Fruit fly (Drosophila melanogaster) whole organism, embryonic: Measurements from ENCODE around the gene CG32686.
A peak's percentile ranks its signal among the peaks of the same experiment; 100 is the strongest.

Experiments
- Adf1 ChIP-seq: fragments of 200-800 bp; sonication (Bioruptor generic); IDR thresholded peaks from 2 replicates; pipeline ENCODE4 v1.3.6; 2022; ENCODE audit warnings: missing biosample characterization, missing genetic modification characterization
- Atf-2 ChIP-seq: fragments of 200-800 bp; sonication (Bioruptor generic); optimal IDR thresholded peaks from 2 replicates; lab custom pipeline; 2016; ENCODE audit warnings: missing biosample characterization, missing genetic modification characterization
- CG10147 ChIP-seq: fragments of 200-800 bp; sonication (Bioruptor generic); optimal IDR thresholded peaks from 2 replicates; lab custom pipeline; 2019; ENCODE audit warnings: missing biosample characterization, mild to moderate bottlenecking, missing genetic modification characterization, moderate library complexity
- CG10366 ChIP-seq: fragments of 200-800 bp; sonication (Bioruptor generic); IDR thresholded peaks from 2 replicates; pipeline ENCODE4 v1.3.6; 2022; ENCODE audit warnings: missing biosample characterization, missing genetic modification characterization
- CG10979 ChIP-seq: fragments of 200-800 bp; sonication (Bioruptor generic); optimal IDR thresholded peaks from 2 replicates; lab custom pipeline; 2018; ENCODE audit warnings: missing biosample characterization, mild to moderate bottlenecking, missing genetic modification characterization, moderate library complexity
- CG12236 ChIP-seq: fragments of 200-800 bp; sonication (Bioruptor generic); optimal IDR thresholded peaks from 2 replicates; lab custom pipeline; 2016; ENCODE audit warnings: missing biosample characterization, missing genetic modification characterization
- CG12942 ChIP-seq: fragments of 200-800 bp; sonication (Bioruptor generic); optimal IDR thresholded peaks from 3 replicates; lab custom pipeline; 2016; ENCODE audit warnings: missing biosample characterization, missing genetic modification characterization
- CG13624 ChIP-seq: fragments of 200-800 bp; sonication (Bioruptor generic); optimal IDR thresholded peaks from 2 replicates; lab custom pipeline; 2016; ENCODE audit warnings: missing biosample characterization, missing genetic modification characterization
- CG13894 ChIP-seq: fragments of 200-800 bp; sonication (Bioruptor generic); optimal IDR thresholded peaks from 3 replicates; lab custom pipeline; 2018; ENCODE audit warnings: missing biosample characterization, mild to moderate bottlenecking, missing genetic modification characterization, moderate library complexity
- CG14965 ChIP-seq: fragments of 200-800 bp; sonication (Bioruptor generic); optimal IDR thresholded peaks from 2 replicates; lab custom pipeline; 2016; ENCODE audit warnings: missing biosample characterization, missing genetic modification characterization, borderline replicate concordance
- CG17328 ChIP-seq: fragments of 200-800 bp; sonication (Bioruptor generic); IDR thresholded peaks from 2 replicates; pipeline ENCODE4 v1.3.6; 2022; ENCODE audit warnings: missing biosample characterization, missing genetic modification characterization
- CG17385 ChIP-seq: fragments of 200-800 bp; sonication (Bioruptor generic); optimal IDR thresholded peaks from 3 replicates; lab custom pipeline; 2018; ENCODE audit warnings: missing biosample characterization, mild to moderate bottlenecking, missing genetic modification characterization
- CG3163 ChIP-seq: fragments of 200-800 bp; sonication (Bioruptor generic); optimal IDR thresholded peaks from 3 replicates; lab custom pipeline; 2016; ENCODE audit warnings: missing biosample characterization, missing genetic modification characterization
- CG32767 ChIP-seq: fragments of 200-800 bp; sonication (Bioruptor generic); IDR thresholded peaks from 2 replicates; pipeline ENCODE4 v1.3.6; 2022; ENCODE audit warnings: missing biosample characterization, missing genetic modification characterization
- CG8089 ChIP-seq: fragments of 200-800 bp; sonication (Bioruptor generic); optimal IDR thresholded peaks from 3 replicates; lab custom pipeline; 2016; ENCODE audit warnings: missing biosample characterization, missing genetic modification characterization
- CG8359 ChIP-seq: fragments of 200-800 bp; sonication (Bioruptor generic); optimal IDR thresholded peaks from 2 replicates; lab custom pipeline; 2017; ENCODE audit warnings: missing biosample characterization, mild to moderate bottlenecking, missing genetic modification characterization, borderline replicate concordance
- CG9727 ChIP-seq: fragments of 200-800 bp; sonication (Bioruptor generic); optimal IDR thresholded peaks from 3 replicates; lab custom pipeline; 2017; ENCODE audit warnings: missing biosample characterization, mild to moderate bottlenecking, missing genetic modification characterization
- CG9876 ChIP-seq: fragments of 200-800 bp; sonication (Bioruptor generic); optimal IDR thresholded peaks from 2 replicates; lab custom pipeline; 2016; ENCODE audit warnings: missing biosample characterization, missing genetic modification characterization
- Chrac-16 ChIP-seq: fragments of 200-800 bp; sonication (Bioruptor generic); optimal IDR thresholded peaks from 3 replicates; lab custom pipeline; 2016; ENCODE audit warnings: missing biosample characterization, missing genetic modification characterization
- Dbx ChIP-seq: fragments of 200-800 bp; sonication (Bioruptor generic); IDR thresholded peaks from 3 replicates; pipeline ENCODE4 v1.3.6; 2022; ENCODE audit warnings: missing biosample characterization, missing genetic modification characterization
- Dp ChIP-seq: fragments of 200-800 bp; sonication (Bioruptor generic); optimal IDR thresholded peaks from 2 replicates; lab custom pipeline; 2018; ENCODE audit warnings: missing biosample characterization, mild to moderate bottlenecking, missing genetic modification characterization, moderate library complexity
- GATAe ChIP-seq: fragments of 200-800 bp; sonication (Bioruptor generic); conservative IDR thresholded peaks from 2 replicates; pipeline ENCODE4 v1.3.6; 2022; ENCODE audit warnings: missing biosample characterization, missing genetic modification characterization
- Hr78 ChIP-seq, 2 experiments: fragments of 200-800 bp in 1 of 2; fragments of >200 bp in 1 of 2; sonication (Bioruptor generic) in 1 of 2; optimal IDR thresholded peaks; 2 replicates each; lab custom pipeline; 2017 to 2019; ENCODE audit warnings: missing biosample characterization in 2 of 2, missing genetic modification characterization in 2 of 2, mild to moderate bottlenecking in 1 of 2, moderate library complexity in 1 of 2
- Lpt ChIP-seq: fragments of >200 bp; optimal IDR thresholded peaks from 2 replicates; lab custom pipeline; 2018; ENCODE audit warnings: missing biosample characterization, missing genetic modification characterization
- Ravus ChIP-seq: fragments of 200-800 bp; sonication (Bioruptor generic); IDR thresholded peaks from 2 replicates; pipeline ENCODE4 v1.3.6; 2022; ENCODE audit warnings: missing biosample characterization, missing genetic modification characterization
- Stat92E ChIP-seq, 3 experiments: fragments of >200 bp in 2 of 3; fragments of 200-800 bp in 1 of 3; sonication (Bioruptor generic) in 1 of 3; optimal IDR thresholded peaks; 2 replicates each; lab custom pipeline; 2017 to 2019; ENCODE audit warnings: missing biosample characterization in 3 of 3, missing genetic modification characterization in 3 of 3, mild to moderate bottlenecking in 1 of 3, moderate library complexity in 1 of 3
- TFAM ChIP-seq: fragments of 200-800 bp; sonication (Bioruptor generic); optimal IDR thresholded peaks from 2 replicates; lab custom pipeline; 2017; ENCODE audit warnings: missing biosample characterization, missing genetic modification characterization, inconsistent platforms
- Taf1 ChIP-seq: fragments of 200-800 bp; sonication (Bioruptor generic); IDR thresholded peaks from 2 replicates; pipeline ENCODE4 v1.3.6; 2022; ENCODE audit warnings: missing biosample characterization, missing genetic modification characterization
- YL-1 ChIP-seq: fragments of 200-800 bp; sonication (Bioruptor generic); optimal IDR thresholded peaks from 3 replicates; lab custom pipeline; 2017; ENCODE audit warnings: missing biosample characterization, mild to moderate bottlenecking, missing genetic modification characterization
- amos ChIP-seq: fragments of 200-800 bp; sonication (Bioruptor generic); IDR thresholded peaks from 2 replicates; pipeline ENCODE4 v1.3.6; 2022; ENCODE audit warnings: missing biosample characterization, missing genetic modification characterization; ENCODE audit not compliant: partially characterized antibody
- caup ChIP-seq: fragments of 200-800 bp; sonication (Bioruptor generic); optimal IDR thresholded peaks from 3 replicates; lab custom pipeline; 2017; ENCODE audit warnings: missing biosample characterization, mild to moderate bottlenecking, missing genetic modification characterization, moderate library complexity; ENCODE audit not compliant: severe bottlenecking
- chinmo ChIP-seq: fragments of 200-800 bp; sonication (Bioruptor generic); IDR thresholded peaks from 4 replicates; pipeline ENCODE4 v1.3.6; 2022; ENCODE audit warnings: missing biosample characterization, missing genetic modification characterization; ENCODE audit not compliant: partially characterized antibody
- cwo ChIP-seq: fragments of 200-800 bp; sonication (Bioruptor generic); optimal IDR thresholded peaks from 3 replicates; lab custom pipeline; 2017; ENCODE audit warnings: missing biosample characterization, missing genetic modification characterization, mild to moderate bottlenecking, moderate library complexity, missing genetic modification reagents
- exex ChIP-seq: fragments of 200-800 bp; sonication (Bioruptor generic); optimal IDR thresholded peaks from 4 replicates; lab custom pipeline; 2018; ENCODE audit warnings: missing biosample characterization, mild to moderate bottlenecking, missing genetic modification characterization, moderate library complexity
- jumu ChIP-seq: fragments of 200-800 bp; sonication (Bioruptor generic); optimal IDR thresholded peaks from 3 replicates; lab custom pipeline; 2016; ENCODE audit warnings: missing biosample characterization, missing genetic modification characterization
- kni ChIP-seq: fragments of 200-800 bp; sonication (Bioruptor generic); optimal IDR thresholded peaks from 3 replicates; lab custom pipeline; 2017; ENCODE audit warnings: mild to moderate bottlenecking, missing biosample characterization, missing genetic modification reagents, missing genetic modification characterization
- lilli ChIP-seq: fragments of 200-800 bp; sonication (Bioruptor generic); optimal IDR thresholded peaks from 3 replicates; lab custom pipeline; 2016; ENCODE audit warnings: missing biosample characterization, missing genetic modification characterization
- nmo ChIP-seq: fragments of 200-800 bp; sonication (Bioruptor generic); optimal IDR thresholded peaks from 2 replicates; lab custom pipeline; 2018; ENCODE audit warnings: missing biosample characterization, mild to moderate bottlenecking, missing genetic modification characterization, moderate library complexity
- onecut ChIP-seq: fragments of 200-800 bp; sonication (Bioruptor generic); IDR thresholded peaks from 2 replicates; pipeline ENCODE4 v1.3.6; 2022; ENCODE audit warnings: missing biosample characterization, missing genetic modification characterization
- otp ChIP-seq: fragments of 200-800 bp; sonication (Bioruptor generic); IDR thresholded peaks from 3 replicates; pipeline ENCODE4, ENCODE4 v1.3.6; 2022; ENCODE audit warnings: missing biosample characterization, missing genetic modification characterization
- peb ChIP-seq: fragments of 200-800 bp; sonication (Bioruptor generic); IDR thresholded peaks from 2 replicates; pipeline ENCODE4 v1.3.6; 2022; ENCODE audit warnings: missing biosample characterization, missing genetic modification characterization
- slbo ChIP-seq: fragments of 200-800 bp; sonication (Bioruptor generic); IDR thresholded peaks from 2 replicates; pipeline ENCODE4 v1.3.6; 2022; ENCODE audit warnings: missing biosample characterization, missing genetic modification characterization
- ssp ChIP-seq: fragments of 200-800 bp; sonication (Bioruptor generic); IDR thresholded peaks from 2 replicates; pipeline ENCODE4 v1.3.6; 2022; ENCODE audit warnings: missing biosample characterization, missing genetic modification characterization
- tll ChIP-seq, 2 experiments: fragments of 200-800 bp in 1 of 2; fragments of >200 bp in 1 of 2; sonication (Bioruptor generic) in 1 of 2; optimal IDR thresholded peaks; 2 replicates each; lab custom pipeline; 2017 to 2019; ENCODE audit warnings: missing biosample characterization in 2 of 2, missing genetic modification characterization in 2 of 2, mild to moderate bottlenecking in 1 of 2, moderate library complexity in 1 of 2
- ttk ChIP-seq: fragments of 200-800 bp; sonication (Bioruptor generic); IDR thresholded peaks from 2 replicates; pipeline ENCODE4 v2.1.2; 2022; ENCODE audit warnings: missing biosample characterization, missing genetic modification characterization
- vfl ChIP-seq: fragments of 200-800 bp; sonication (Bioruptor generic); optimal IDR thresholded peaks from 2 replicates; lab custom pipeline; 2016; ENCODE audit warnings: missing biosample characterization, missing genetic modification characterization
- vnd ChIP-seq: fragments of 200-800 bp; sonication (Bioruptor generic); IDR thresholded peaks from 3 replicates; pipeline ENCODE4 v1.3.6; 2022; ENCODE audit warnings: missing biosample characterization, missing genetic modification characterization; ENCODE audit not compliant: partially characterized antibody
- vvl ChIP-seq: fragments of 200-800 bp; sonication (Bioruptor generic); IDR thresholded peaks from 2 replicates; pipeline ENCODE4 v1.3.6; 2022; ENCODE audit warnings: missing biosample characterization, missing genetic modification characterization
- zen2 ChIP-seq: fragments of 200-800 bp; sonication (Bioruptor generic); IDR thresholded peaks from 3 replicates; pipeline ENCODE4 v1.3.6; 2022; ENCODE audit warnings: missing biosample characterization, missing genetic modification characterization; ENCODE audit not compliant: partially characterized antibody

Gene CG32686

DNA sequence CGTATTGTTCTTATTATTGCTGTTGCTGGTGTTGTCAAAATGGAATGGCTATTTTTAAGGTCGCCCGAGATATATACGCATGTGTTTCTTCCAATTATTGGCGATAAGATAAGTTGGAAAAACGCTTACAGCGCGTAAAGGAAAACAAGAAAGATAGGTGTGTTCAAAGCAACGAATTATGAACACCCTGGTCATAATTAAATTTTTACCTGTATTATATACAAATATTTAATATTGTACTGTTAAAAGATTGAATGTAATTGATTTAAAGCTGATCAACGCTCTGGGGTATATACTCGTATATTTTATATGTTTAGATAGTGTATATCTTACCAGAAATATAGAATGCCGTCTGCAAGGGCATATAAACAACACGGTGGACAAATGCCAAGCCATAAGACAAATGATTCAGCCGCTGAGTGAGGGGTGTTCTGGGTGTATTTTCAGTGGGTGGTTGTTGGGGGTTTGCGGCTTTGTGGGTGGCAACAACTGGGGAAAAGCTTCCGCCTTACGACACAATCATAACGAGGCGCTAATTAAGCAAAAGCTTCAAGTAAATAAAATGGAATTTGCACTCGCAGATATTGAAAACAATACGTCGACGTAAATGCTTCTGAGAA lies 22.5 kb upstream of the CG32686 start (continued):
- TF ChIP-seq vfl: no peak
- TF ChIP-seq Hr78 (GFP tag; optimal IDR thresholded peaks at IDR 0.05; lab: Kevin White, UChicago): no peak
- TF ChIP-seq amos (GFP tag; lab: Robert Waterston, UW): no peak
- peak; percentile 63 for TF ChIP-seq slbo (GFP tag; lab: Robert Waterston, UW)
- TF ChIP-seq CG10979: no peak
- no peak for TF ChIP-seq CG14965 (GFP tag; lab: Kevin White, UChicago)
- no peak for TF ChIP-seq chinmo (GFP tag; lab: Robert Waterston, UW)
- no peak for TF ChIP-seq vnd (GFP tag; lab: Robert Waterston, UW)
- TF ChIP-seq CG12236 (GFP tag; lab: Kevin White, UChicago): no peak
- peak; percentile 4 for TF ChIP-seq CG13894 (tag; lab: Kevin White, UChicago)
- TF ChIP-seq CG9727: peak; percentile 20
- TF ChIP-seq CG17328 (GFP tag; lab: Robert Waterston, UW): no peak
- no peak for TF ChIP-seq Lpt (GFP tag; lab: Kevin White, UChicago)
- no peak for TF ChIP-seq lilli (GFP tag; lab: Kevin White, UChicago)
- peak; percentile 48; the same call in 1 of the 2 replicates for TF ChIP-seq vvl (GFP tag; lab: Robert Waterston, UW)
- TF ChIP-seq otp (GFP tag; lab: Robert Waterston, UW): no peak
- peak; percentile 18 for TF ChIP-seq CG10147 (GFP tag; lab: Kevin White, UChicago)
- peak; percentile 81 for TF ChIP-seq exex (tag; lab: Kevin White, UChicago)
- TF ChIP-seq onecut (GFP tag; lab: Robert Waterston, UW): no peak
- TF ChIP-seq Ravus (GFP tag; lab: Robert Waterston, UW): no peak
- no peak for TF ChIP-seq CG8359 (GFP tag; lab: Kevin White, UChicago)
- TF ChIP-seq YL-1 (GFP tag; lab: Kevin White, UChicago): no peak
- TF ChIP-seq CG13624 (GFP tag; lab: Kevin White, UChicago): no peak
- TF ChIP-seq ttk: peak; percentile 27; the same call in 1 of the 2 replicates
- no peak for TF ChIP-seq Atf-2 (GFP tag; lab: Kevin White, UChicago)
- TF ChIP-seq kni (GFP tag; lab: Kevin White, UChicago): no peak
- TF ChIP-seq CG12942 (GFP tag; lab: Kevin White, UChicago): no peak
- TF ChIP-seq peb (GFP tag; lab: Robert Waterston, UW): no peak
- no peak; the same call in none of the 2 replicates for TF ChIP-seq GATAe (GFP tag; lab: Robert Waterston, UW)
- TF ChIP-seq ssp (GFP tag; lab: Robert Waterston, UW): peak; percentile 29; the same call in 1 of the 2 replicates
- TF ChIP-seq Taf1 (GFP tag; lab: Robert Waterston, UW): peak; percentile 30; the same call in 1 of the 2 replicates
- no peak for TF ChIP-seq CG8089 (GFP tag; lab: Kevin White, UChicago)
- peak; percentile 33; the same call in 1 of the 2 replicates for TF ChIP-seq Adf1
- TF ChIP-seq Dbx (GFP tag; lab: Robert Waterston, UW): peak; percentile 61
- TF ChIP-seq CG10366: peak; percentile 30
- TF ChIP-seq Dp (GFP tag; lab: Kevin White, UChicago): no peak
- peak; percentile 35 for TF ChIP-seq nmo (GFP tag; lab: Kevin White, UChicago)
- no peak for TF ChIP-seq CG32767
- no peak for TF ChIP-seq jumu (GFP tag; lab: Kevin White, UChicago)
- peak; percentile 71 for TF ChIP-seq cwo (GFP tag; lab: Kevin White, UChicago)
- no peak for TF ChIP-seq zen2 (GFP tag; lab: Robert Waterston, UW)
- TF ChIP-seq TFAM (GFP tag; lab: Kevin White, UChicago): no peak
- TF ChIP-seq CG17385 (GFP tag; lab: Kevin White, UChicago): peak; percentile 14
- no peak for TF ChIP-seq Chrac-16 (GFP tag; lab: Kevin White, UChicago)
- no peak for TF ChIP-seq tll (GFP tag; optimal IDR thresholded peaks at IDR 0.05; lab: Kevin White, UChicago)
- no peak for TF ChIP-seq CG9876 (GFP tag; lab: Kevin White, UChicago)
- peak; percentile 23 for TF ChIP-seq caup
- TF ChIP-seq Stat92E (GFP tag; optimal IDR thresholded peaks at IDR 0.05; lab: Kevin White, UChicago): no peak
- no peak for TF ChIP-seq CG3163 (GFP tag; lab: Kevin White, UChicago)
